Fruit fly (Drosophila melanogaster) whole organism, embryonic: ENCODE results near the gene CG8136.

Experiments
- Aef1 ChIP-seq: fragments of 200-800 bp; sonication (Bioruptor generic); IDR thresholded peaks from 3 replicates; pipeline ENCODE4 v1.3.6; 2022; ENCODE audit warnings: missing biosample characterization, missing genetic modification characterization
- Bteb2 ChIP-seq: fragments of 200-800 bp; sonication (Bioruptor generic); optimal IDR thresholded peaks from 2 replicates; lab custom pipeline; 2016; ENCODE audit warnings: missing biosample characterization, missing genetic modification characterization
- CG10209 ChIP-seq: fragments of 200-800 bp; sonication (Bioruptor generic); optimal IDR thresholded peaks from 3 replicates; lab custom pipeline; 2017; ENCODE audit warnings: missing biosample characterization, mild to moderate bottlenecking, missing genetic modification characterization, missing genetic modification reagents
- CG11695 ChIP-seq: fragments of 200-800 bp; sonication (Bioruptor generic); IDR thresholded peaks from 3 replicates; pipeline ENCODE4 v1.3.6; 2022; ENCODE audit warnings: missing biosample characterization, missing genetic modification characterization
- CG12155 ChIP-seq: fragments of 200-800 bp; sonication (Bioruptor generic); optimal IDR thresholded peaks from 3 replicates; lab custom pipeline; 2016; ENCODE audit warnings: missing biosample characterization, missing genetic modification characterization
- CG14710 ChIP-seq: fragments of 200-800 bp; sonication (Bioruptor generic); optimal IDR thresholded peaks from 3 replicates; lab custom pipeline; 2019; ENCODE audit warnings: missing biosample characterization, mild to moderate bottlenecking, missing genetic modification characterization, moderate library complexity
- CG15514 ChIP-seq: fragments of 200-800 bp; sonication (Bioruptor generic); optimal IDR thresholded peaks from 3 replicates; lab custom pipeline; 2017; ENCODE audit warnings: missing biosample characterization, missing genetic modification characterization, mild to moderate bottlenecking, moderate library complexity, missing genetic modification reagents
- CG15601 ChIP-seq: fragments of 200-800 bp; sonication (Bioruptor generic); optimal IDR thresholded peaks from 3 replicates; lab custom pipeline; 2019; ENCODE audit warnings: missing biosample characterization, mild to moderate bottlenecking, missing genetic modification characterization, moderate library complexity
- CG16863 ChIP-seq: fragments of 200-800 bp; sonication (Bioruptor generic); optimal IDR thresholded peaks from 3 replicates; lab custom pipeline; 2016; ENCODE audit warnings: missing biosample characterization, missing genetic modification characterization
- CG1792 ChIP-seq: fragments of 200-800 bp; sonication (Bioruptor generic); optimal IDR thresholded peaks from 2 replicates; lab custom pipeline; 2016; ENCODE audit warnings: missing biosample characterization, missing genetic modification characterization
- CG18599 ChIP-seq: fragments of 200-800 bp; sonication (Bioruptor generic); optimal IDR thresholded peaks from 3 replicates; lab custom pipeline; 2017; ENCODE audit warnings: missing biosample characterization, missing genetic modification characterization, mild to moderate bottlenecking, moderate library complexity, missing genetic modification reagents
- CG2712 ChIP-seq: fragments of 200-800 bp; optimal IDR thresholded peaks from 3 replicates; lab custom pipeline; 2019; ENCODE audit warnings: missing biosample characterization, mild to moderate bottlenecking, missing genetic modification characterization, moderate library complexity
- CG30020 ChIP-seq: fragments of 200-800 bp; optimal IDR thresholded peaks from 2 replicates; lab custom pipeline; 2019; ENCODE audit warnings: missing biosample characterization, mild to moderate bottlenecking, missing genetic modification characterization, moderate library complexity
- CG3838 ChIP-seq: fragments of 200-800 bp; sonication (Bioruptor generic); optimal IDR thresholded peaks from 3 replicates; lab custom pipeline; 2016; ENCODE audit warnings: missing biosample characterization, missing genetic modification characterization
- CG4424 ChIP-seq: fragments of 200-800 bp; sonication (Bioruptor generic); optimal IDR thresholded peaks from 3 replicates; lab custom pipeline; 2016; ENCODE audit warnings: missing biosample characterization, missing genetic modification characterization
- CG6813 ChIP-seq: fragments of 200-800 bp; sonication (Bioruptor generic); optimal IDR thresholded peaks from 2 replicates; lab custom pipeline; 2017; ENCODE audit warnings: missing biosample characterization, missing genetic modification characterization, mild to moderate bottlenecking, moderate library complexity, missing genetic modification reagents
- CG9932 ChIP-seq: fragments of 200-800 bp; sonication (Bioruptor generic); IDR thresholded peaks from 2 replicates; pipeline ENCODE4 v1.3.6; 2022; ENCODE audit warnings: missing biosample characterization, missing genetic modification characterization
- D19A ChIP-seq: fragments of 200-800 bp; optimal IDR thresholded peaks from 3 replicates; lab custom pipeline; 2019; ENCODE audit warnings: missing biosample characterization, mild to moderate bottlenecking, missing genetic modification characterization, moderate library complexity
- Fer1 ChIP-seq: fragments of 200-800 bp; sonication (Bioruptor generic); optimal IDR thresholded peaks from 2 replicates; lab custom pipeline; 2017; ENCODE audit warnings: missing biosample characterization, mild to moderate bottlenecking, missing genetic modification characterization
- Hr39 ChIP-seq: fragments of >200 bp; optimal IDR thresholded peaks from 2 replicates; lab custom pipeline; 2017
- Kr ChIP-seq: fragments of 200-800 bp; sonication (Bioruptor generic); optimal IDR thresholded peaks from 2 replicates; lab custom pipeline; 2017; ENCODE audit warnings: missing biosample characterization, mild to moderate bottlenecking, missing genetic modification characterization
- Med ChIP-seq: fragments of 200-800 bp; sonication (Bioruptor generic); peaks from one replicate; lab custom pipeline; 2016; ENCODE audit warnings: missing biosample characterization, missing genetic modification characterization, mild to moderate bottlenecking, inconsistent platforms, moderate library complexity
- Myb ChIP-seq: fragments of 200-800 bp; sonication (Bioruptor generic); optimal IDR thresholded peaks from 2 replicates; lab custom pipeline; 2016; ENCODE audit warnings: missing biosample characterization, missing genetic modification characterization
- NFAT ChIP-seq: fragments of 200-800 bp; sonication (Bioruptor generic); IDR thresholded peaks from 2 replicates; pipeline ENCODE4 v1.3.6; 2022; ENCODE audit warnings: missing biosample characterization, missing genetic modification characterization
- Nf-YB ChIP-seq: fragments of 200-800 bp; sonication (Bioruptor generic); optimal IDR thresholded peaks from 3 replicates; lab custom pipeline; 2019; ENCODE audit warnings: missing biosample characterization, mild to moderate bottlenecking, missing genetic modification characterization, moderate library complexity
- Rfx ChIP-seq: fragments of 200-800 bp; sonication (Bioruptor generic); IDR thresholded peaks from 2 replicates; pipeline ENCODE4 v1.3.6; 2022; ENCODE audit warnings: missing biosample characterization, missing genetic modification characterization
- Rx ChIP-seq: fragments of 200-800 bp; sonication (Bioruptor generic); IDR thresholded peaks from 2 replicates; pipeline ENCODE4 v1.3.6; 2022; ENCODE audit warnings: missing biosample characterization, missing genetic modification characterization
- Side ChIP-seq: fragments of 200-800 bp; sonication (Bioruptor generic); optimal IDR thresholded peaks from 2 replicates; lab custom pipeline; 2016; ENCODE audit warnings: missing biosample characterization, missing genetic modification characterization
- Sry-β ChIP-seq: fragments of 200-800 bp; sonication (Bioruptor generic); optimal IDR thresholded peaks from 2 replicates; lab custom pipeline; 2018; ENCODE audit warnings: missing biosample characterization, mild to moderate bottlenecking, missing genetic modification characterization, moderate library complexity
- YL-1 ChIP-seq: fragments of 200-800 bp; sonication (Bioruptor generic); optimal IDR thresholded peaks from 3 replicates; lab custom pipeline; 2017; ENCODE audit warnings: missing biosample characterization, mild to moderate bottlenecking, missing genetic modification characterization
- ac ChIP-seq: fragments of 200-800 bp; sonication (Bioruptor generic); optimal IDR thresholded peaks from 3 replicates; lab custom pipeline; 2017; ENCODE audit warnings: missing biosample characterization, mild to moderate bottlenecking, missing genetic modification characterization
- ase ChIP-seq: fragments of 200-800 bp; sonication (Bioruptor generic); IDR thresholded peaks from 3 replicates; pipeline ENCODE4 v1.3.6; 2022; ENCODE audit warnings: missing biosample characterization, missing genetic modification characterization
- az2 ChIP-seq: fragments of 200-800 bp; sonication (Bioruptor generic); optimal IDR thresholded peaks from 3 replicates; lab custom pipeline; 2016; ENCODE audit warnings: missing biosample characterization, missing genetic modification characterization
- bcd ChIP-seq: fragments of 200-800 bp; sonication (Bioruptor generic); optimal IDR thresholded peaks from 2 replicates; lab custom pipeline; 2017; ENCODE audit warnings: missing biosample characterization, mild to moderate bottlenecking, missing genetic modification characterization
- corto ChIP-seq: fragments of 200-800 bp; sonication (Bioruptor generic); optimal IDR thresholded peaks from 2 replicates; lab custom pipeline; 2016; ENCODE audit warnings: missing biosample characterization, mild to moderate bottlenecking, missing genetic modification characterization, moderate library complexity
- fd96Cb ChIP-seq: fragments of 200-800 bp; sonication (Bioruptor generic); optimal IDR thresholded peaks from 2 replicates; lab custom pipeline; 2018; ENCODE audit warnings: missing biosample characterization, mild to moderate bottlenecking, missing genetic modification characterization, moderate library complexity
- gem ChIP-seq: fragments of 200-800 bp; sonication (Bioruptor generic); optimal IDR thresholded peaks from 2 replicates; lab custom pipeline; 2019; ENCODE audit warnings: missing biosample characterization, mild to moderate bottlenecking, missing genetic modification characterization, moderate library complexity
- grau ChIP-seq: fragments of 200-800 bp; optimal IDR thresholded peaks from 3 replicates; lab custom pipeline; 2019; ENCODE audit warnings: missing biosample characterization, mild to moderate bottlenecking, missing genetic modification characterization, moderate library complexity
- ind ChIP-seq: fragments of 200-800 bp; sonication (Bioruptor generic); optimal IDR thresholded peaks from 3 replicates; lab custom pipeline; 2016; ENCODE audit warnings: missing biosample characterization, missing genetic modification characterization
- insv ChIP-seq, 2 experiments: fragments of 200-800 bp; sonication (Bioruptor generic); optimal IDR thresholded peaks; 3 replicates each; lab custom pipeline; 2016 to 2018; ENCODE audit warnings: missing biosample characterization in 2 of 2, missing genetic modification characterization in 2 of 2
- ken ChIP-seq: fragments of 200-800 bp; sonication (Bioruptor generic); IDR thresholded peaks from 3 replicates; pipeline ENCODE4 v1.3.6; 2022; ENCODE audit warnings: missing biosample characterization, missing genetic modification characterization
- lab ChIP-seq: fragments of 200-800 bp; sonication (Bioruptor generic); optimal IDR thresholded peaks from 3 replicates; lab custom pipeline; 2017; ENCODE audit warnings: missing biosample characterization, missing genetic modification characterization, mild to moderate bottlenecking, moderate library complexity, missing genetic modification reagents
- lilli ChIP-seq: fragments of 200-800 bp; sonication (Bioruptor generic); optimal IDR thresholded peaks from 3 replicates; lab custom pipeline; 2016; ENCODE audit warnings: missing biosample characterization, missing genetic modification characterization
- lola ChIP-seq, 3 experiments: fragments of >200 bp in 2 of 3; fragments of 200-800 bp in 1 of 3; sonication (Bioruptor generic) in 1 of 3; optimal IDR thresholded peaks; 2 replicates each; lab custom pipeline; 2017 to 2019; ENCODE audit warnings: missing biosample characterization in 3 of 3, missing genetic modification characterization in 3 of 3, mild to moderate bottlenecking in 1 of 3, moderate library complexity in 1 of 3
- maf-S ChIP-seq: fragments of 200-800 bp; sonication (Bioruptor generic); optimal IDR thresholded peaks from 2 replicates; lab custom pipeline; 2016; ENCODE audit warnings: missing biosample characterization, missing genetic modification characterization
- org-1 ChIP-seq: fragments of 200-800 bp; sonication (Bioruptor generic); optimal IDR thresholded peaks from 2 replicates; lab custom pipeline; 2017; ENCODE audit warnings: missing biosample characterization, missing genetic modification characterization
- pros ChIP-seq: fragments of 200-800 bp; sonication (Bioruptor generic); optimal IDR thresholded peaks from 3 replicates; lab custom pipeline; 2019; ENCODE audit warnings: missing biosample characterization, mild to moderate bottlenecking, missing genetic modification characterization, moderate library complexity
- run ChIP-seq: fragments of 200-800 bp; sonication (Bioruptor generic); optimal IDR thresholded peaks from 3 replicates; lab custom pipeline; 2018; ENCODE audit warnings: missing biosample characterization, mild to moderate bottlenecking, missing genetic modification characterization
- sens ChIP-seq: fragments of 200-800 bp; sonication (Bioruptor generic); peaks from one replicate; lab custom pipeline; 2016; ENCODE audit warnings: missing biosample characterization, missing genetic modification characterization
- unpg ChIP-seq: fragments of 200-800 bp; sonication (Bioruptor generic); optimal IDR thresholded peaks from 3 replicates; lab custom pipeline; 2018; ENCODE audit warnings: missing biosample characterization, mild to moderate bottlenecking, missing genetic modification characterization, moderate library complexity
- wek ChIP-seq: fragments of 200-800 bp; sonication (Bioruptor generic); optimal IDR thresholded peaks from 3 replicates; lab custom pipeline; 2018; ENCODE audit warnings: missing biosample characterization, mild to moderate bottlenecking, missing genetic modification characterization, moderate library complexity
- zf30C ChIP-seq: fragments of 200-800 bp; sonication (Bioruptor generic); optimal IDR thresholded peaks from 3 replicates; lab custom pipeline; 2018; ENCODE audit warnings: missing biosample characterization, mild to moderate bottlenecking, missing genetic modification characterization

The CG8136 gene

DNA sequence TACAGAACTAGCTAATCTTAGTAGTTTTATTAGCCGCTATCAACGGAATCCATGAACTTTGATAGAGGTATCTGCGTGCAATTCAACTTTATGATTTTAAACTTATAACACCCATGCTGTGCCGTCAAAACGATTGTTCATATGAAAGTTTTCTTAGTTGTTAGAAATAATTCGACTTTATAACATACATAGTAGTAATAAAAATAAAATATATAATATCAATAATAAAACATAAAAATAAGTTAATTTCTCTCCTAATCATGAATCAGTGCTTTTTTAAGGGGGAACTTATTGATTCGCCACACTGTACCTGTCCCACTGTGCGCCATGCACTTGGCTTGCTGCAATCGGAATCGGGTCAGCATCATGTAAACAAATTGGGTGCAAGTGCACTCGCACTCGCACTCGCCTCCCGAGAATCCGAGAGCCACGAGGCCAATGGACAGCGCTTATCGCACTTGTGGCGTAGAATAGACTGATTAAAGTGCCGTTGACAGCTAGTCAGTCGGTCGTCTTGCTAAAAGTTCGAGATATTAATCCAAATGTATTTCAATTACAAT lies 9.2 kb upstream of the CG8136 start (continued):
- TF ChIP-seq CG30020 (tag; lab: Kevin White, UChicago) (no peak), Rfx (no peak), wek (no peak), ind (GFP tag; lab: Kevin White, UChicago) (no peak), Hr39 (no peak), YL-1 (GFP tag; lab: Kevin White, UChicago) (no peak), CG15601 (tag; lab: Kevin White, UChicago) (peak; percentile 4), ken (GFP tag; lab: Robert Waterston, UW) (no peak), Kr (GFP tag; lab: Kevin White, UChicago) (no peak), maf-S (GFP tag; lab: Kevin White, UChicago) (no peak), Sry-β (GFP tag; lab: Kevin White, UChicago) (no peak), Bteb2 (no peak), ac (GFP tag; lab: Kevin White, UChicago) (no peak), lilli (GFP tag; lab: Kevin White, UChicago) (no peak), Side (GFP tag; lab: Kevin White, UChicago) (no peak), CG4424 (GFP tag; lab: Kevin White, UChicago) (no peak), ase (GFP tag; lab: Robert Waterston, UW) (no peak), gem (tag; lab: Kevin White, UChicago) (peak; percentile 50), NFAT (no peak), CG6813 (GFP tag; lab: Kevin White, UChicago) (no peak), CG10209 (no peak), insv (GFP tag; optimal IDR thresholded peaks at IDR 0.05; lab: Kevin White, UChicago) (no peak), Myb (no peak), CG1792 (GFP tag; lab: Kevin White, UChicago) (no peak), Med (GFP tag; lab: Kevin White, UChicago) (peak; percentile 5), D19A (tag; lab: Kevin White, UChicago) (no peak), zf30C (GFP tag; lab: Kevin White, UChicago) (no peak), CG3838 (GFP tag; lab: Kevin White, UChicago) (no peak), corto (no peak), CG12155 (GFP tag; lab: Kevin White, UChicago) (no peak), org-1 (GFP tag; lab: Kevin White, UChicago) (no peak)

- peak; percentile 6 for TF ChIP-seq CG14710 (tag; lab: Kevin White, UChicago)
- peak; percentile 51 for TF ChIP-seq grau (tag; lab: Kevin White, UChicago)
- TF ChIP-seq CG18599 (GFP tag; lab: Kevin White, UChicago) = peak; percentile 48
- TF ChIP-seq CG15514 (GFP tag; lab: Kevin White, UChicago) = peak; percentile 24
- TF ChIP-seq Fer1 (GFP tag; lab: Kevin White, UChicago) = no peak
- no peak for TF ChIP-seq az2 (GFP tag; lab: Kevin White, UChicago)
- peak; percentile 16 for TF ChIP-seq bcd (GFP tag; lab: Kevin White, UChicago)
- TF ChIP-seq CG9932 (GFP tag; lab: Robert Waterston, UW) = 0 out of 2 replicates have a peak, but pooled peaks have one; percentile 21
- no peak for TF ChIP-seq Rx (GFP tag; lab: Robert Waterston, UW)
- no peak for TF ChIP-seq CG11695 (GFP tag; lab: Robert Waterston, UW)
- peak in 1 of 3 experiments; percentile 2 for TF ChIP-seq lola (GFP tag; optimal IDR thresholded peaks at IDR 0.05; lab: Kevin White, UChicago)
- peak; percentile 65 for TF ChIP-seq lab
- peak; percentile 6 for TF ChIP-seq Nf-YB (GFP tag; lab: Kevin White, UChicago)
- TF ChIP-seq Aef1 = 0 out of 3 replicates have a peak, but pooled peaks have one; percentile 22
- peak; percentile 12 for TF ChIP-seq sens (GFP tag; lab: Kevin White, UChicago)
- TF ChIP-seq unpg (GFP tag; lab: Kevin White, UChicago) = peak; percentile 0
- peak; percentile 13 for TF ChIP-seq fd96Cb (tag; lab: Kevin White, UChicago)
- TF ChIP-seq CG16863 = no peak
- TF ChIP-seq pros (GFP tag; lab: Kevin White, UChicago) = no peak
- no peak for TF ChIP-seq run
- peak; percentile 34 for TF ChIP-seq CG2712 (tag; lab: Kevin White, UChicago)
Measured at dm6 chr3R:8712722-8713131, 8.4 kb upstream of the CG8136 start, which contains the start of gene CG8112. CG8112 (plus strand) TSS chr3R:8712933.
